Fruit fly (Drosophila melanogaster): ENCODE measurements around the gene Coprox.

Coprox gene

dm6 chr2L:6918517-6919202, 45.6 kb upstream of the Coprox start, which contains the start of gene nop5 (continued):
- TF ChIP-seq dpn (GFP tag; optimal IDR thresholded peaks at IDR 0.05): peak; percentile 4 to 40
- peak; percentile 35 for TF ChIP-seq CG30431 (GFP tag; optimal IDR thresholded peaks at IDR 0.05)
- TF ChIP-seq HLH54F (GFP tag; optimal IDR thresholded peaks at IDR 0.05): no peak
- TF ChIP-seq MESR4 (GFP tag; optimal IDR thresholded peaks at IDR 0.05): peak; percentile 90
- TF ChIP-seq YL-1 (GFP tag; optimal IDR thresholded peaks at IDR 0.05): peak; percentile 93
- peak; percentile 19 for TF ChIP-seq nom (GFP tag; optimal IDR thresholded peaks at IDR 0.05)
- no peak for TF ChIP-seq emc (GFP tag; optimal IDR thresholded peaks at IDR 0.05)
- TF ChIP-seq gsb-n (tag; optimal IDR thresholded peaks at IDR 0.05): no peak
- peak; percentile 95 for TF ChIP-seq row (GFP tag; IDR thresholded peaks at IDR 0.05)
- TF ChIP-seq ftz-f1 (GFP tag; optimal IDR thresholded peaks at IDR 0.05): peak; percentile 44
- peak; percentile 47 for TF ChIP-seq CG1602 (GFP tag; optimal IDR thresholded peaks at IDR 0.05)
- peak; percentile 33 for TF ChIP-seq Chrac-16 (GFP tag; optimal IDR thresholded peaks at IDR 0.05)
- TF ChIP-seq Spps (tag; optimal IDR thresholded peaks at IDR 0.05): no peak
- peak; percentile 76 for TF ChIP-seq dmrt11E (tag; optimal IDR thresholded peaks at IDR 0.05)
- TF ChIP-seq CG12942 (GFP tag; optimal IDR thresholded peaks at IDR 0.05): peak; percentile 3
- peak; percentile 79 for TF ChIP-seq CG14710 (tag; optimal IDR thresholded peaks at IDR 0.05)
- peak in 1 of 3 experiments; percentile 74 for TF ChIP-seq Stat92E (GFP tag; optimal IDR thresholded peaks at IDR 0.05)
- peak; percentile 35 for TF ChIP-seq CG2120 (GFP tag; optimal IDR thresholded peaks at IDR 0.05)
- TF ChIP-seq tgo (GFP tag; IDR thresholded peaks at IDR 0.05): no peak; the same call in 2 of the 3 replicates
- TF ChIP-seq CG4820 (GFP tag; optimal IDR thresholded peaks at IDR 0.05): peak; percentile 34
- peak; percentile 44 for TF ChIP-seq sd (tag; optimal IDR thresholded peaks at IDR 0.05)
- TF ChIP-seq bsh (GFP tag; optimal IDR thresholded peaks at IDR 0.05): peak in 1 of 2 experiments; percentile 54
- peak; percentile 69 for TF ChIP-seq CG10267 (tag; optimal IDR thresholded peaks at IDR 0.05)
- peak; percentile 4 for TF ChIP-seq Deaf1 (tag; optimal IDR thresholded peaks at IDR 0.05)
- peak; percentile 81 for TF ChIP-seq CG10431 (GFP tag; optimal IDR thresholded peaks at IDR 0.05)
- no peak for TF ChIP-seq stc (GFP tag; IDR thresholded peaks at IDR 0.05)
- TF ChIP-seq gro (GFP tag; optimal IDR thresholded peaks at IDR 0.05): peak; percentile 3
- peak; percentile 65 for TF ChIP-seq CG10979 (tag; optimal IDR thresholded peaks at IDR 0.05)
- TF ChIP-seq sens (GFP tag): peak; percentile 5
- TF ChIP-seq btn (GFP tag; optimal IDR thresholded peaks at IDR 0.05): no peak
- TF ChIP-seq sqz (GFP tag; optimal IDR thresholded peaks at IDR 0.05): no peak
- peak; percentile 33 for TF ChIP-seq CG2116 (GFP tag; optimal IDR thresholded peaks at IDR 0.05)
- TF ChIP-seq Hmr (GFP tag; optimal IDR thresholded peaks at IDR 0.05): peak; percentile 79
- TF ChIP-seq Dp (GFP tag; optimal IDR thresholded peaks at IDR 0.05): peak; percentile 10
- TF ChIP-seq Med (GFP tag): peak; percentile 89
- peak; percentile 80 for TF ChIP-seq CG12391 (tag; optimal IDR thresholded peaks at IDR 0.05)
- TF ChIP-seq CG15269 (tag; optimal IDR thresholded peaks at IDR 0.05): no peak
- TF ChIP-seq E2f1 (GFP tag; IDR thresholded peaks at IDR 0.05): 0 out of 2 replicates have a peak, but pooled peaks have one; percentile 22
- TF ChIP-seq CG1529 (GFP tag; optimal IDR thresholded peaks at IDR 0.05): peak; percentile 38
- TF ChIP-seq pfk (GFP tag; optimal IDR thresholded peaks at IDR 0.05): peak; percentile 15
- 0 out of 2 replicates have a peak, but pooled peaks have one; percentile 30 for TF ChIP-seq NFAT (GFP tag; IDR thresholded peaks at IDR 0.05)
- TF ChIP-seq HLH4C (GFP tag; IDR thresholded peaks at IDR 0.05; ENCODE audit: partially characterized antibody): peak; percentile 28; the same call in 1 of the 3 replicates
- TF ChIP-seq Abd-B (GFP tag; optimal IDR thresholded peaks at IDR 0.05): no peak
- 0 out of 3 replicates have a peak, but pooled peaks have one; percentile 44 for TF ChIP-seq H15 (GFP tag; IDR thresholded peaks at IDR 0.05)
- TF ChIP-seq Eip74EF (GFP tag; optimal IDR thresholded peaks at IDR 0.05): peak in 1 of 2 experiments; percentile 67
- TF ChIP-seq CG11456 (GFP tag; IDR thresholded peaks at IDR 0.05): 0 out of 3 replicates have a peak, but pooled peaks have one; percentile 8
- 0 out of 2 replicates have a peak, but pooled peaks have one; percentile 8 for TF ChIP-seq al (GFP tag; IDR thresholded peaks at IDR 0.05)
- peak; percentile 47 for TF ChIP-seq exex (tag; optimal IDR thresholded peaks at IDR 0.05)
